Worm (Caenorhabditis elegans) whole organism, L1 larva: ENCODE data around the gene dao-4.

ENCODE experiments used
- unc-62 ChIP-seq: fragments of 150-350 bp; optimal IDR thresholded peaks from 2 replicates; lab custom pipeline; 2014; ENCODE audit warnings: missing biosample characterization, missing genetic modification reagents, missing genetic modification characterization
- ztf-11 ChIP-seq, 2 experiments: sonication (generic microtip); optimal IDR thresholded peaks; 2 replicates each; lab custom pipeline; 2016 to 2017; ENCODE audit warnings: missing genetic modification characterization in 2 of 2, missing biosample characterization in 1 of 2, missing compliant biosample characterization in 1 of 2

DNA sequence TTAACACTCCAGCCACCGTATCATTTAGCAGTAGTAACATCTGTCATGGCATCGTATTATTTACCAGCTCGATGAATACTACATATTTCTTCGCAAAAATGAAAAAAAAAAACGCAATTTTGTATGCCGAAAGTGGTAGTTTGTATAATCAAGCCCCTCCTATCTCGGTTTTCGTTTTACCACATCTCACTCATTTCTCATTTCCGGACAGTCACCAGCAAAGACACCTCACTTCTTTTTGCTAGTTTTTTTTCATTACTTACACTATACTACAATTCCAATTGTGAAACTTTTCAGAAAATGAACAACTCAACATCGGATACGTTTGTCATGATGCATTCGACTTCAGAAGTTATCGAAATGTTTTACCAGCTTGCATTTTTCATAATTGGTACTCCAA is 25.9 kb upstream of the dao-4 start, which contains the start of gene gnrr-3:
- TF ChIP-seq ztf-11 (tag; optimal IDR thresholded peaks at IDR 0.05; lab: Kevin White, UChicago) (no peak), unc-62 (GFP tag; lab: Kevin White, UChicago) (no peak)
